Worm (Caenorhabditis elegans) whole organism, L4 larva: ENCODE results near the gene xpc-1.

Source experiments
- dmd-6 ChIP-seq: fragments of 200-800 bp; sonication (Bioruptor generic); IDR thresholded peaks from 2 replicates; pipeline ENCODE4 v1.3.6; 2022; ENCODE audit warnings: missing genetic modification reagents, missing genetic modification characterization, missing compliant biosample characterization
- lsy-2 ChIP-seq, 2 experiments: fragments of 150-350 bp in 1 of 2; sonication (generic microtip) in 1 of 2; optimal IDR thresholded peaks; 2 replicates each; lab custom pipeline; 2014 to 2017; ENCODE audit warnings: missing biosample characterization in 2 of 2, missing genetic modification characterization in 2 of 2
- pha-4 ChIP-seq, 2 experiments: fragments of 150-350 bp in 1 of 2; fragments of 200-800 bp in 1 of 2; sonication (Bioruptor generic) in 1 of 2; IDR thresholded peaks in 1 of 2; optimal IDR thresholded peaks in 1 of 2; 2 replicates each; pipeline versions ENCODE4 v1.3.6 to Lab custom; 2014 to 2022; ENCODE audit warnings: missing genetic modification characterization in 2 of 2, missing genetic modification reagents in 2 of 2, missing biosample characterization in 1 of 2, missing compliant biosample characterization in 1 of 2

DNA sequence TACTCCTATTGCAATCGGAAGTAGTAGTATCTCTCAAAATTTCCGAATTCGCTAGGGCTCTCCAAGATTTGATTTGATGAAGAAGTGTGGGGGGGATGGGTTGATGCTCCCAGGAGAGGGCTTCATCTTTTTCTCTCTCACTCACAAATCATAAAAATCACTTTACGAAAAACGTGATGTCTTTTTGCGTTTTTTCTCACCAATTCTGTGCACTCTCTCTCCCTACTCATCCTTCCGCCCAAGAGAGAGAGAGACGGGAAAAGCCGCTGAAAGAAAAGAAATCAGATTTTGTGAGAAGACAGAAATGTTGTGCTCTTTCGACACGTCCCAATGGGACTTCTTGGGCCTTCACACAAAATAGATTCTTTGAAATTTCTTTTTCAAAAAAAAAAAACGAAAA, 60.7 kb downstream of the xpc-1 start:
- no peak for TF ChIP-seq pha-4 (GFP tag; IDR thresholded peaks at IDR 0.05; lab: Robert Waterston, UW)
- no peak for TF ChIP-seq pha-4 (tag; optimal IDR thresholded peaks at IDR 0.05; lab: Kevin White, UChicago)
- peak in 1 of 2 experiments; percentile 41 for TF ChIP-seq lsy-2 (tag; optimal IDR thresholded peaks at IDR 0.05; lab: Kevin White, UChicago)
- peak; percentile 26; the same call in 1 of the 2 replicates for TF ChIP-seq dmd-6 (GFP tag; lab: Robert Waterston, UW)
